Fruit fly (Drosophila melanogaster): Measurements from ENCODE around the gene TwdlD.

DNA sequence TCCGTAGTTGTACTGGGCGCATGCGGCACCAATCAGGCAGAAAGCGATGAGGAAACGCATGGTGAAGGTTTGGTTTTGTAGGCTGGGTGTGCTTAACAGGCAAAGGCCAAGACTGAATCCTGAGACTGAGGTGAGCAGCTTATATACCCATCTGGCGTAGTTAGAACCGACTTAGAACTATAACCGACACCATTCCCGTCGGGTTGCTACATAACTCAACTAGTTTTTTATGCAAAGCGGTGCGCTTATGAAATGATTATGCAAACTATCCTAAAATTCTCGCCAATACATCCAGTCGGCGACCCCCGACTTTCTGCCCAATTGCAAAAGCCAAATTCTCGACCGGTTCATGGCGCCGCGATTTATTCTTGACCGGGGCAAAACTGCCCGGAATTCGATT, 13.2 kb upstream of the TwdlD start, which contains the start of gene TwdlO:
- TF ChIP-seq foxo (GFP tag; optimal IDR thresholded peaks at IDR 0.05) (no peak), N (GFP tag; optimal IDR thresholded peaks at IDR 0.05) (no peak), CrebA (GFP tag; optimal IDR thresholded peaks at IDR 0.05; ENCODE audit: borderline replicate concordance) (no peak), psq (GFP tag; optimal IDR thresholded peaks at IDR 0.05) (no peak), CG9705 (GFP tag; optimal IDR thresholded peaks at IDR 0.05) (no peak), fru (GFP tag; optimal IDR thresholded peaks at IDR 0.05) (no peak), Hnf4 (GFP tag; optimal IDR thresholded peaks at IDR 0.05) (no peak), Dif (GFP tag; optimal IDR thresholded peaks at IDR 0.05; ENCODE audit: partially characterized antibody) (no peak), pan (optimal IDR thresholded peaks at IDR 0.05) (no peak), sage (GFP tag; optimal IDR thresholded peaks at IDR 0.05) (no peak), Jra (GFP tag; optimal IDR thresholded peaks at IDR 0.05) (no peak), rgr (GFP tag; optimal IDR thresholded peaks at IDR 0.05) (no peak), tai (GFP tag; optimal IDR thresholded peaks at IDR 0.05) (no peak)
